Worm (Caenorhabditis elegans) whole organism, late embryonic: ENCODE data around the gene C45H4.18.

Experiments
- C08G9.2 ChIP-seq: sonication (generic microtip); optimal IDR thresholded peaks from 2 replicates; lab custom pipeline; 2016; ENCODE audit warnings: mild to moderate bottlenecking, missing genetic modification characterization, moderate library complexity, missing compliant biosample characterization
- ceh-45 ChIP-seq: fragments of 200-800 bp; sonication (Bioruptor generic); IDR thresholded peaks from 2 replicates; pipeline ENCODE4 v1.3.6; 2022; ENCODE audit warnings: missing genetic modification reagents, missing genetic modification characterization, missing compliant biosample characterization
- fkh-10 ChIP-seq: fragments of 150-350 bp; optimal IDR thresholded peaks from 2 replicates; lab custom pipeline; 2014; ENCODE audit warnings: missing biosample characterization, missing genetic modification reagents, missing genetic modification characterization
- nfya-1 ChIP-seq: sonication (generic microtip); optimal IDR thresholded peaks from 2 replicates; lab custom pipeline; 2017; ENCODE audit warnings: missing genetic modification characterization, mild to moderate bottlenecking, missing compliant biosample characterization, antibody characterized with exemption, moderate library complexity
- odd-2 ChIP-seq: sonication (generic microtip); optimal IDR thresholded peaks from 2 replicates; lab custom pipeline; 2017; ENCODE audit warnings: antibody characterized with exemption, mild to moderate bottlenecking, missing genetic modification characterization, missing compliant biosample characterization
- pha-4 ChIP-seq: fragments of 150-350 bp; optimal IDR thresholded peaks from 2 replicates; lab custom pipeline; 2018; ENCODE audit warnings: missing biosample characterization, missing genetic modification reagents, missing genetic modification characterization

ce11 chrV:2159331-2159730, 16.0 kb upstream of the C45H4.18 start, which contains the start of gene C45H4.14:
- TF ChIP-seq nfya-1 (no peak), odd-2 (no peak), C08G9.2 (no peak), fkh-10 (no peak), ceh-45 (GFP tag; lab: Robert Waterston, UW) (no peak), pha-4 (tag; lab: Kevin White, UChicago) (no peak)
